Fruit fly (Drosophila melanogaster) whole organism, embryonic: ENCODE results near the gene Alp13.

ENCODE experiments used
- Atf6 ChIP-seq: fragments of 200-800 bp; sonication (Bioruptor generic); IDR thresholded peaks from 2 replicates; pipeline ENCODE4 v1.3.6; 2022; ENCODE audit warnings: missing biosample characterization, missing genetic modification characterization
- Blimp-1 ChIP-seq: fragments of 200-800 bp; sonication (Bioruptor generic); optimal IDR thresholded peaks from 3 replicates; lab custom pipeline; 2018; ENCODE audit warnings: missing biosample characterization, missing genetic modification characterization, mild to moderate bottlenecking, moderate library complexity, missing genetic modification reagents
- Bteb2 ChIP-seq: fragments of 200-800 bp; sonication (Bioruptor generic); optimal IDR thresholded peaks from 2 replicates; lab custom pipeline; 2016; ENCODE audit warnings: missing biosample characterization, missing genetic modification characterization
- CG11696 ChIP-seq: fragments of 200-800 bp; sonication (Bioruptor generic); IDR thresholded peaks from 2 replicates; pipeline ENCODE4 v1.3.6; 2022; ENCODE audit warnings: missing biosample characterization, missing genetic modification characterization
- CG12104 ChIP-seq: fragments of 200-800 bp; sonication (Bioruptor generic); optimal IDR thresholded peaks from 3 replicates; lab custom pipeline; 2016; ENCODE audit warnings: missing biosample characterization, missing genetic modification characterization
- CG1233 ChIP-seq: fragments of 200-800 bp; sonication (Bioruptor generic); optimal IDR thresholded peaks from 4 replicates; lab custom pipeline; 2018; ENCODE audit warnings: missing biosample characterization, mild to moderate bottlenecking, missing genetic modification characterization
- CG14965 ChIP-seq: fragments of 200-800 bp; sonication (Bioruptor generic); optimal IDR thresholded peaks from 2 replicates; lab custom pipeline; 2016; ENCODE audit warnings: missing biosample characterization, missing genetic modification characterization, borderline replicate concordance
- CG15011 ChIP-seq: fragments of 200-800 bp; sonication (Bioruptor generic); optimal IDR thresholded peaks from 3 replicates; lab custom pipeline; 2018; ENCODE audit warnings: missing biosample characterization, mild to moderate bottlenecking, missing genetic modification characterization
- CG15073 ChIP-seq: fragments of 200-800 bp; sonication (Bioruptor generic); optimal IDR thresholded peaks from 2 replicates; lab custom pipeline; 2016; ENCODE audit warnings: missing biosample characterization, missing genetic modification characterization
- CG1602 ChIP-seq: fragments of 200-800 bp; sonication (Bioruptor generic); optimal IDR thresholded peaks from 3 replicates; lab custom pipeline; 2016; ENCODE audit warnings: missing biosample characterization, missing genetic modification characterization
- CG16863 ChIP-seq: fragments of 200-800 bp; sonication (Bioruptor generic); optimal IDR thresholded peaks from 3 replicates; lab custom pipeline; 2016; ENCODE audit warnings: missing biosample characterization, missing genetic modification characterization
- CG17328 ChIP-seq: fragments of 200-800 bp; sonication (Bioruptor generic); IDR thresholded peaks from 2 replicates; pipeline ENCODE4 v1.3.6; 2022; ENCODE audit warnings: missing biosample characterization, missing genetic modification characterization
- CG17568 ChIP-seq: fragments of 200-800 bp; sonication (Bioruptor generic); optimal IDR thresholded peaks from 2 replicates; lab custom pipeline; 2018; ENCODE audit warnings: missing biosample characterization, mild to moderate bottlenecking, missing genetic modification characterization, moderate library complexity
- CG18619 ChIP-seq: fragments of 200-800 bp; sonication (Bioruptor generic); optimal IDR thresholded peaks from 3 replicates; lab custom pipeline; 2017; ENCODE audit warnings: missing biosample characterization, mild to moderate bottlenecking, missing genetic modification characterization
- CG31441 ChIP-seq: fragments of 200-800 bp; sonication (Bioruptor generic); IDR thresholded peaks from 2 replicates; pipeline ENCODE4 v1.3.6; 2022; ENCODE audit warnings: missing biosample characterization, missing genetic modification characterization
- CG34224 ChIP-seq: fragments of 200-800 bp; sonication (Bioruptor generic); IDR thresholded peaks from 3 replicates; pipeline ENCODE4 v1.3.6; 2022; ENCODE audit warnings: missing biosample characterization, missing genetic modification characterization; ENCODE audit not compliant: partially characterized antibody
- CG3838 ChIP-seq: fragments of 200-800 bp; sonication (Bioruptor generic); optimal IDR thresholded peaks from 3 replicates; lab custom pipeline; 2016; ENCODE audit warnings: missing biosample characterization, missing genetic modification characterization
- CG43689 ChIP-seq: fragments of 200-800 bp; sonication (Bioruptor generic); IDR thresholded peaks from 2 replicates; pipeline ENCODE4 v1.3.6; 2022; ENCODE audit warnings: missing biosample characterization, missing genetic modification characterization
- CG4820 ChIP-seq: fragments of 200-800 bp; sonication (Bioruptor generic); optimal IDR thresholded peaks from 3 replicates; lab custom pipeline; 2016; ENCODE audit warnings: missing biosample characterization, missing genetic modification characterization
- CG7839 ChIP-seq: fragments of 200-800 bp; sonication (Bioruptor generic); optimal IDR thresholded peaks from 3 replicates; lab custom pipeline; 2018; ENCODE audit warnings: missing biosample characterization, mild to moderate bottlenecking, missing genetic modification characterization, moderate library complexity
- CG7928 ChIP-seq: fragments of 200-800 bp; sonication (Bioruptor generic); optimal IDR thresholded peaks from 2 replicates; lab custom pipeline; 2017; ENCODE audit warnings: missing biosample characterization, mild to moderate bottlenecking, missing genetic modification characterization
- CG8281 ChIP-seq: fragments of 200-800 bp; sonication (Bioruptor generic); optimal IDR thresholded peaks from 2 replicates; lab custom pipeline; 2018; ENCODE audit warnings: missing biosample characterization, mild to moderate bottlenecking, missing genetic modification characterization, moderate library complexity
- CG9437 ChIP-seq: fragments of 200-800 bp; sonication (Bioruptor generic); optimal IDR thresholded peaks from 2 replicates; lab custom pipeline; 2018; ENCODE audit warnings: missing biosample characterization, mild to moderate bottlenecking, missing genetic modification characterization
- Dbx ChIP-seq: fragments of 200-800 bp; sonication (Bioruptor generic); IDR thresholded peaks from 3 replicates; pipeline ENCODE4 v1.3.6; 2022; ENCODE audit warnings: missing biosample characterization, missing genetic modification characterization
- E2f2 ChIP-seq: fragments of 200-800 bp; sonication (Bioruptor generic); IDR thresholded peaks from 2 replicates; pipeline ENCODE4 v1.3.6; 2022; ENCODE audit warnings: missing biosample characterization, missing genetic modification characterization
- Elba2 ChIP-seq: fragments of 200-800 bp; sonication (Bioruptor generic); optimal IDR thresholded peaks from 3 replicates; lab custom pipeline; 2016; ENCODE audit warnings: missing biosample characterization, missing genetic modification characterization
- Fer1 ChIP-seq: fragments of 200-800 bp; sonication (Bioruptor generic); optimal IDR thresholded peaks from 2 replicates; lab custom pipeline; 2017; ENCODE audit warnings: missing biosample characterization, mild to moderate bottlenecking, missing genetic modification characterization
- Gsc ChIP-seq: fragments of 200-800 bp; sonication (Bioruptor generic); IDR thresholded peaks from 2 replicates; pipeline ENCODE4 v1.3.6; 2022; ENCODE audit warnings: missing biosample characterization, missing genetic modification characterization
- HLH3B ChIP-seq: fragments of 200-800 bp; sonication (Bioruptor generic); IDR thresholded peaks from 2 replicates; pipeline ENCODE4 v1.3.6; 2022; ENCODE audit warnings: missing biosample characterization, missing genetic modification characterization
- HLH4C ChIP-seq: fragments of 200-800 bp; sonication (Bioruptor generic); IDR thresholded peaks from 3 replicates; pipeline ENCODE4 v1.3.6; 2022; ENCODE audit warnings: missing biosample characterization, missing genetic modification characterization; ENCODE audit not compliant: partially characterized antibody
- Hr3 ChIP-seq: fragments of 200-800 bp; sonication (Bioruptor generic); optimal IDR thresholded peaks from 3 replicates; lab custom pipeline; 2016; ENCODE audit warnings: missing biosample characterization, missing genetic modification characterization
- NFAT ChIP-seq: fragments of 200-800 bp; sonication (Bioruptor generic); IDR thresholded peaks from 2 replicates; pipeline ENCODE4 v1.3.6; 2022; ENCODE audit warnings: missing biosample characterization, missing genetic modification characterization
- Oli ChIP-seq: fragments of 200-800 bp; sonication (Bioruptor generic); optimal IDR thresholded peaks from 2 replicates; lab custom pipeline; 2018; ENCODE audit warnings: missing biosample characterization, mild to moderate bottlenecking, missing genetic modification characterization, moderate library complexity
- Spps ChIP-seq: fragments of 200-800 bp; sonication (Bioruptor generic); optimal IDR thresholded peaks from 2 replicates; lab custom pipeline; 2018; ENCODE audit warnings: missing biosample characterization, mild to moderate bottlenecking, missing genetic modification characterization
- abd-A ChIP-seq: fragments of 200-800 bp; sonication (Bioruptor generic); optimal IDR thresholded peaks from 3 replicates; lab custom pipeline; 2019; ENCODE audit warnings: missing biosample characterization, mild to moderate bottlenecking, missing genetic modification characterization, moderate library complexity
- dan ChIP-seq: fragments of 200-800 bp; sonication (Bioruptor generic); IDR thresholded peaks from 2 replicates; pipeline ENCODE4 v1.3.6; 2022; ENCODE audit warnings: missing biosample characterization, missing genetic modification characterization
- en ChIP-seq: fragments of 200-800 bp; sonication (Bioruptor generic); optimal IDR thresholded peaks from 2 replicates; lab custom pipeline; 2016; ENCODE audit warnings: missing biosample characterization, missing genetic modification characterization
- fd102C ChIP-seq: fragments of 200-800 bp; sonication (Bioruptor generic); optimal IDR thresholded peaks from 2 replicates; lab custom pipeline; 2018; ENCODE audit warnings: missing biosample characterization, mild to moderate bottlenecking, missing genetic modification characterization, moderate library complexity
- gcm ChIP-seq: fragments of 200-800 bp; sonication (Bioruptor generic); optimal IDR thresholded peaks from 2 replicates; lab custom pipeline; 2019; ENCODE audit warnings: missing biosample characterization, mild to moderate bottlenecking, missing genetic modification characterization, moderate library complexity
- gfzf ChIP-seq: fragments of 200-800 bp; sonication (Bioruptor generic); optimal IDR thresholded peaks from 2 replicates; lab custom pipeline; 2016; ENCODE audit warnings: missing biosample characterization, mild to moderate bottlenecking, missing genetic modification characterization, moderate library complexity
- gsb-n ChIP-seq: fragments of 200-800 bp; sonication (Bioruptor generic); optimal IDR thresholded peaks from 3 replicates; lab custom pipeline; 2018; ENCODE audit warnings: missing biosample characterization, mild to moderate bottlenecking, missing genetic modification characterization
- jigr1 ChIP-seq: fragments of 200-800 bp; sonication (Bioruptor generic); IDR thresholded peaks from 3 replicates; pipeline ENCODE4 v1.3.6; 2022; ENCODE audit warnings: missing biosample characterization, missing genetic modification characterization
- lab ChIP-seq: fragments of 200-800 bp; sonication (Bioruptor generic); optimal IDR thresholded peaks from 3 replicates; lab custom pipeline; 2017; ENCODE audit warnings: missing biosample characterization, missing genetic modification characterization, mild to moderate bottlenecking, moderate library complexity, missing genetic modification reagents
- oc ChIP-seq: fragments of 200-800 bp; sonication (Bioruptor generic); optimal IDR thresholded peaks from 2 replicates; lab custom pipeline; 2018; ENCODE audit warnings: missing biosample characterization, mild to moderate bottlenecking, missing genetic modification characterization, moderate library complexity
- peb ChIP-seq: fragments of 200-800 bp; sonication (Bioruptor generic); IDR thresholded peaks from 2 replicates; pipeline ENCODE4 v1.3.6; 2022; ENCODE audit warnings: missing biosample characterization, missing genetic modification characterization
- pnt ChIP-seq: fragments of 200-800 bp; sonication (Bioruptor generic); optimal IDR thresholded peaks from 3 replicates; lab custom pipeline; 2016; ENCODE audit warnings: missing biosample characterization, missing genetic modification characterization
- psq ChIP-seq: fragments of 200-800 bp; sonication (Bioruptor generic); optimal IDR thresholded peaks from 2 replicates; lab custom pipeline; 2017; ENCODE audit warnings: missing biosample characterization, missing genetic modification characterization
- ssp ChIP-seq: fragments of 200-800 bp; sonication (Bioruptor generic); IDR thresholded peaks from 2 replicates; pipeline ENCODE4 v1.3.6; 2022; ENCODE audit warnings: missing biosample characterization, missing genetic modification characterization
- tin ChIP-seq: fragments of 200-800 bp; sonication (Bioruptor generic); optimal IDR thresholded peaks from 3 replicates; lab custom pipeline; 2016; ENCODE audit warnings: missing biosample characterization, missing genetic modification characterization
- tx ChIP-seq: fragments of 200-800 bp; sonication (Bioruptor generic); optimal IDR thresholded peaks from 2 replicates; lab custom pipeline; 2016; ENCODE audit warnings: missing biosample characterization, missing genetic modification characterization
- zfh1 ChIP-seq: fragments of 200-800 bp; sonication (Bioruptor generic); IDR thresholded peaks from 3 replicates; pipeline ENCODE4 v1.3.6; 2022; ENCODE audit warnings: missing biosample characterization, missing genetic modification characterization

The Alp13 gene

DNA sequence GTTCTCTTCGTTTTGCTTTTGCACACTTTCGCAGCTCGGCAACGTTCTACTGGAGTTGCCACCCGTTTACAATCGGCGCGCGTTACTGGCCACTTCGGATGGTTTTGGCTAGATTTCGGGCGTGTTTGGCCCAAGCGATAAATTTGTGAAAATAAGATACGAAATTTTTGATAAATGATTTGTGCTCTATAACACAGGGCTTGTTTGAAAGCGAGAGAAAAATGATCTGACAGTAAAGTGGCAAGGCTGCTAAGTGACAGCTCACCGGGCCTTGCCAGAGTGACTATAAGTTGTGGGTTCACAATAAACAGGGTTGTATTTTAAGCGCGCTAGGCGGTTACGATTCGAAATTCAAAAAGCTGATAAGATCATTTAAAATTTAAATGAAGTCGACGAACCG lies 34.8 kb upstream of the Alp13 start, which contains the start of gene Fmr1 (continued):
- TF ChIP-seq CG4820 (GFP tag; lab: Kevin White, UChicago) (peak; percentile 25), CG17568 (GFP tag; lab: Kevin White, UChicago) (no peak), Dbx (GFP tag; lab: Robert Waterston, UW) (peak; percentile 37; the same call in 1 of the 3 replicates), NFAT (GFP tag; lab: Robert Waterston, UW) (peak; percentile 46; the same call in 1 of the 2 replicates), CG3838 (no peak), gsb-n (tag; lab: Kevin White, UChicago) (peak; percentile 41), HLH3B (GFP tag; lab: Robert Waterston, UW) (no peak), CG7928 (GFP tag; lab: Kevin White, UChicago) (peak; percentile 18), en (GFP tag; lab: Kevin White, UChicago) (no peak), lab (GFP tag; lab: Kevin White, UChicago) (no peak), psq (GFP tag; lab: Kevin White, UChicago) (peak; percentile 97), peb (GFP tag; lab: Robert Waterston, UW) (no peak), CG1233 (peak; percentile 45), CG15011 (GFP tag; lab: Kevin White, UChicago) (no peak), jigr1 (no peak), abd-A (tag; lab: Kevin White, UChicago) (no peak), pnt (GFP tag; lab: Kevin White, UChicago) (peak; percentile 62), CG34224 (no peak), CG8281 (tag; lab: Kevin White, UChicago) (no peak), Spps (tag; lab: Kevin White, UChicago) (peak; percentile 10), Atf6 (peak; percentile 40; the same call in 1 of the 2 replicates), CG18619 (GFP tag; lab: Kevin White, UChicago) (peak; percentile 31), E2f2 (GFP tag; lab: Robert Waterston, UW) (peak; percentile 98), CG31441 (GFP tag; lab: Robert Waterston, UW) (peak; percentile 39; the same call in 1 of the 2 replicates), ssp (GFP tag; lab: Robert Waterston, UW) (no peak), Fer1 (peak; percentile 56), gfzf (GFP tag; lab: Kevin White, UChicago) (peak; percentile 40), Elba2 (peak; percentile 40), CG7839 (tag; lab: Kevin White, UChicago) (peak; percentile 16), HLH4C (GFP tag; lab: Robert Waterston, UW) (no peak), tin (GFP tag; lab: Kevin White, UChicago) (peak; percentile 29), CG17328 (GFP tag; lab: Robert Waterston, UW) (peak; percentile 26; the same call in 1 of the 2 replicates), CG11696 (GFP tag; lab: Robert Waterston, UW) (no peak), Gsc (GFP tag; lab: Robert Waterston, UW) (no peak), tx (peak; percentile 42), CG1602 (GFP tag; lab: Kevin White, UChicago) (no peak), Blimp-1 (GFP tag; lab: Kevin White, UChicago) (no peak), CG16863 (GFP tag; lab: Kevin White, UChicago) (peak; percentile 30), Hr3 (GFP tag; lab: Kevin White, UChicago) (peak; percentile 16), oc (no peak), CG15073 (GFP tag; lab: Kevin White, UChicago) (no peak), fd102C (GFP tag; lab: Kevin White, UChicago) (no peak), CG14965 (GFP tag; lab: Kevin White, UChicago) (no peak), CG43689 (GFP tag; lab: Robert Waterston, UW) (no peak), CG12104 (GFP tag; lab: Kevin White, UChicago) (no peak), dan (no peak), zfh1 (peak; percentile 31; the same call in 1 of the 3 replicates), gcm (GFP tag; lab: Kevin White, UChicago) (no peak), Oli (tag; lab: Kevin White, UChicago) (peak; percentile 37), CG9437 (GFP tag; lab: Kevin White, UChicago) (peak; percentile 19), Bteb2 (GFP tag; lab: Kevin White, UChicago) (peak; percentile 54)
